Worm (Caenorhabditis elegans): Measurements from ENCODE around the gene srg-57.

DNA sequence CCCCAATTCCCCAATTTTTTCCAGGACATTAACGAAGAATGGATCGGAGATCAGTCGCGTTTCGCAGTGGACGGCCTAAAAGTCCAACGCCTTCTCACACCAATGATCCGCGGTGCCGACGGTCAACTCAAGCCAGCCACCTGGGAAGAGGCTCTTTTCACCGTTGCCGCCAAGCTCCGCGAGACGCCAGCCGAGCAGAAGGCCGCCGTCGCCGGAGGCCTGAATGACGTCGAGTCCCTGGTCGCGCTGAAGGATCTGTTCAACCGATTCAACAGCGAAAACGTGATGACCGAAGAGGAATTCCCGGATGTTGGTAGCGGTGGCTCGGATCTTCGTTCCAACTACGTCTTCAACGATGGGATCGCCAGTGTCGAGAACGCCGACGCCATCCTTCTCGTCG is 31.4 kb downstream of the srg-57 start:
- no peak for TF ChIP-seq sdz-38 (tag; optimal IDR thresholded peaks at IDR 0.05)
- TF ChIP-seq pbrm-1 (GFP tag; IDR thresholded peaks at IDR 0.05) = no peak

All from whole organism, young adult.